Fruit fly (Drosophila melanogaster) whole organism, pupa: ENCODE results near the gene cold.

Experiments used
- CG10348 ChIP-seq: fragments of 200-800 bp; sonication (Bioruptor generic); IDR thresholded peaks from 2 replicates; pipeline ENCODE4 v1.3.6; 2022; ENCODE audit warnings: missing biosample characterization, missing genetic modification characterization
- CG17806 ChIP-seq: fragments of 200-800 bp; sonication (Bioruptor generic); optimal IDR thresholded peaks from 2 replicates; lab custom pipeline; 2018; ENCODE audit warnings: missing biosample characterization, mild to moderate bottlenecking, missing genetic modification characterization, moderate library complexity
- CG32121 ChIP-seq: fragments of 200-800 bp; sonication (Bioruptor generic); IDR thresholded peaks from 2 replicates; pipeline ENCODE4 v1.3.6; 2022; ENCODE audit warnings: missing biosample characterization, missing genetic modification characterization
- CG34367 ChIP-seq: fragments of 200-800 bp; sonication (Bioruptor generic); optimal IDR thresholded peaks from 2 replicates; lab custom pipeline; 2018; ENCODE audit warnings: missing biosample characterization, mild to moderate bottlenecking, missing genetic modification characterization
- EcR ChIP-seq: fragments of 200-800 bp; sonication (Bioruptor generic); optimal IDR thresholded peaks from 3 replicates; lab custom pipeline; 2019; ENCODE audit warnings: missing biosample characterization, missing genetic modification characterization, mild to moderate bottlenecking, moderate library complexity, missing genetic modification reagents
- Pif1A ChIP-seq: fragments of 200-800 bp; sonication (Bioruptor generic); optimal IDR thresholded peaks from 3 replicates; lab custom pipeline; 2016; ENCODE audit warnings: missing biosample characterization, missing genetic modification characterization
- Snoo ChIP-seq: fragments of 200-800 bp; sonication (Bioruptor generic); optimal IDR thresholded peaks from 3 replicates; lab custom pipeline; 2017; ENCODE audit warnings: missing biosample characterization, mild to moderate bottlenecking, missing genetic modification characterization, inconsistent platforms
- gl ChIP-seq: fragments of 200-800 bp; sonication (Bioruptor generic); optimal IDR thresholded peaks from 2 replicates; lab custom pipeline; 2018; ENCODE audit warnings: missing biosample characterization, mild to moderate bottlenecking, missing genetic modification characterization
- rn ChIP-seq: fragments of 200-800 bp; sonication (Bioruptor generic); IDR thresholded peaks from 2 replicates; pipeline ENCODE4 v1.3.6; 2022; ENCODE audit warnings: missing biosample characterization, missing genetic modification characterization

DNA sequence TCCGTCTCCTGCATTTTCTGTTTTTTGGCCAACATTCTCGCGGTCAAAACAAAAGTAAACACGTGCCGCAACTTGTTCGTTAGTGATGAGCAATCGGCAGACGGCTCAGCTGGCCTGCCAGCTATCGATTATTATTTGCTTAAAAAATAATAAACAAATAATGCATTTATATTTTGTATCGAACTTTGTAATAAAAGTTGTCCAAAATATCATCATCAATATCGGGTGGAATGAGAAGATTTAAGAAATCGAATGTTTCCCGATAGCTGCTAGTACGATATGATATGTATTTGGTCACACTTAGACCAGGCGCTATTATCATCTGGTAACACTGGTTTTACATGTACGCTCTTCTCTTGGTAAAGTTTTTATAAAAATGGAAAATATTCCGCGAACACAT lies 6.1 kb upstream of the cold start, which contains the start of the genes Nle and Sf3b1:
- no peak for TF ChIP-seq Snoo (tag; lab: Kevin White, UChicago)
- TF ChIP-seq CG34367 (tag; lab: Kevin White, UChicago): no peak
- no peak for TF ChIP-seq CG10348 (GFP tag; lab: Robert Waterston, UW)
- TF ChIP-seq CG17806 (tag; lab: Kevin White, UChicago): peak; percentile 7
- no peak for TF ChIP-seq EcR (GFP tag; lab: Kevin White, UChicago)
- TF ChIP-seq rn (GFP tag; lab: Robert Waterston, UW): no peak
- TF ChIP-seq CG32121: no peak
- no peak for TF ChIP-seq gl (tag; lab: Kevin White, UChicago)
- TF ChIP-seq Pif1A (GFP tag; lab: Kevin White, UChicago): no peak
